Fruit fly (Drosophila melanogaster) whole organism, embryonic: ENCODE measurements around the gene CG43702.
A peak's percentile ranks its signal among the peaks of the same experiment; 100 is the strongest.

Experiments
- BEAF-32 ChIP-seq: fragments of 200-800 bp; sonication (Bioruptor generic); optimal IDR thresholded peaks from 3 replicates; lab custom pipeline; 2017; ENCODE audit warnings: missing biosample characterization, missing genetic modification characterization, mild to moderate bottlenecking, moderate library complexity, missing genetic modification reagents
- CG10431 ChIP-seq: fragments of 200-800 bp; sonication (Bioruptor generic); optimal IDR thresholded peaks from 3 replicates; lab custom pipeline; 2018; ENCODE audit warnings: missing biosample characterization, mild to moderate bottlenecking, missing genetic modification characterization
- CG10462 ChIP-seq: fragments of 200-800 bp; sonication (Bioruptor generic); optimal IDR thresholded peaks from 2 replicates; lab custom pipeline; 2016; ENCODE audit warnings: missing biosample characterization, missing genetic modification characterization
- CG13624 ChIP-seq: fragments of 200-800 bp; sonication (Bioruptor generic); optimal IDR thresholded peaks from 2 replicates; lab custom pipeline; 2016; ENCODE audit warnings: missing biosample characterization, missing genetic modification characterization
- CG14667 ChIP-seq: fragments of 200-800 bp; sonication (Bioruptor generic); IDR thresholded peaks from 2 replicates; pipeline ENCODE4 v1.3.6; 2022; ENCODE audit warnings: missing biosample characterization, missing genetic modification characterization
- CG15479 ChIP-seq: fragments of 200-800 bp; sonication (Bioruptor generic); optimal IDR thresholded peaks from 3 replicates; lab custom pipeline; 2019; ENCODE audit warnings: missing biosample characterization, mild to moderate bottlenecking, missing genetic modification characterization, moderate library complexity
- CG15514 ChIP-seq: fragments of 200-800 bp; sonication (Bioruptor generic); optimal IDR thresholded peaks from 3 replicates; lab custom pipeline; 2017; ENCODE audit warnings: missing biosample characterization, missing genetic modification characterization, mild to moderate bottlenecking, moderate library complexity, missing genetic modification reagents
- CG15601 ChIP-seq: fragments of 200-800 bp; sonication (Bioruptor generic); optimal IDR thresholded peaks from 3 replicates; lab custom pipeline; 2019; ENCODE audit warnings: missing biosample characterization, mild to moderate bottlenecking, missing genetic modification characterization, moderate library complexity
- CG17829 ChIP-seq: fragments of 200-800 bp; optimal IDR thresholded peaks from 2 replicates; lab custom pipeline; 2019; ENCODE audit warnings: missing biosample characterization, mild to moderate bottlenecking, missing genetic modification characterization, moderate library complexity
- CG2129 ChIP-seq: fragments of 200-800 bp; sonication (Bioruptor generic); IDR thresholded peaks from 2 replicates; pipeline ENCODE4 v1.3.6; 2022; ENCODE audit warnings: missing biosample characterization, missing genetic modification characterization; ENCODE audit not compliant: partially characterized antibody
- CG30020 ChIP-seq: fragments of 200-800 bp; optimal IDR thresholded peaks from 2 replicates; lab custom pipeline; 2019; ENCODE audit warnings: missing biosample characterization, mild to moderate bottlenecking, missing genetic modification characterization, moderate library complexity
- CG30403 ChIP-seq: fragments of 200-800 bp; sonication (Bioruptor generic); optimal IDR thresholded peaks from 3 replicates; lab custom pipeline; 2016; ENCODE audit warnings: missing biosample characterization, missing genetic modification characterization
- CG9817 ChIP-seq: fragments of 200-800 bp; sonication (Bioruptor generic); optimal IDR thresholded peaks from 2 replicates; lab custom pipeline; 2018; ENCODE audit warnings: missing biosample characterization, mild to moderate bottlenecking, missing genetic modification characterization, moderate library complexity
- CrebB ChIP-seq: fragments of 200-800 bp; sonication (Bioruptor generic); optimal IDR thresholded peaks from 3 replicates; lab custom pipeline; 2018; ENCODE audit warnings: missing biosample characterization, mild to moderate bottlenecking, missing genetic modification characterization
- D19A ChIP-seq: fragments of 200-800 bp; optimal IDR thresholded peaks from 3 replicates; lab custom pipeline; 2019; ENCODE audit warnings: missing biosample characterization, mild to moderate bottlenecking, missing genetic modification characterization, moderate library complexity
- Dad ChIP-seq: fragments of 200-800 bp; sonication (Bioruptor generic); optimal IDR thresholded peaks from 3 replicates; lab custom pipeline; 2016; ENCODE audit warnings: missing biosample characterization, missing genetic modification characterization
- HLH3B ChIP-seq: fragments of 200-800 bp; sonication (Bioruptor generic); IDR thresholded peaks from 2 replicates; pipeline ENCODE4 v1.3.6; 2022; ENCODE audit warnings: missing biosample characterization, missing genetic modification characterization
- Hsf ChIP-seq: fragments of 200-800 bp; sonication (Bioruptor generic); optimal IDR thresholded peaks from 3 replicates; lab custom pipeline; 2016; ENCODE audit warnings: missing biosample characterization, missing genetic modification characterization
- Max ChIP-seq: fragments of 200-800 bp; sonication (Bioruptor generic); optimal IDR thresholded peaks from 2 replicates; lab custom pipeline; 2016; ENCODE audit warnings: missing biosample characterization, mild to moderate bottlenecking, missing genetic modification characterization
- NC2β ChIP-seq: fragments of 200-800 bp; sonication (Bioruptor generic); optimal IDR thresholded peaks from 2 replicates; lab custom pipeline; 2016; ENCODE audit warnings: missing biosample characterization, missing genetic modification characterization
- Sin3A ChIP-seq: fragments of >200 bp; optimal IDR thresholded peaks from 2 replicates; lab custom pipeline; 2018
- Six4 ChIP-seq: fragments of 200-800 bp; sonication (Bioruptor generic); optimal IDR thresholded peaks from 2 replicates; lab custom pipeline; 2016; ENCODE audit warnings: missing biosample characterization, missing genetic modification characterization
- Ssrp ChIP-seq: fragments of 200-800 bp; sonication (Bioruptor generic); optimal IDR thresholded peaks from 2 replicates; lab custom pipeline; 2018; ENCODE audit warnings: missing biosample characterization, mild to moderate bottlenecking, missing genetic modification characterization, moderate library complexity
- Trl ChIP-seq, 3 experiments: fragments of >200 bp in 2 of 3; fragments of 200-800 bp in 1 of 3; sonication (Bioruptor generic) in 1 of 3; optimal IDR thresholded peaks; 2 replicates in 1 of 3; 3 replicates in 2 of 3; lab custom pipeline; 2016 to 2017; ENCODE audit warnings: missing biosample characterization in 1 of 3, missing genetic modification characterization in 1 of 3
- Xbp1 ChIP-seq: fragments of 200-800 bp; sonication (Bioruptor generic); optimal IDR thresholded peaks from 3 replicates; lab custom pipeline; 2016; ENCODE audit warnings: missing biosample characterization, mild to moderate bottlenecking, missing genetic modification characterization
- YL-1 ChIP-seq: fragments of 200-800 bp; sonication (Bioruptor generic); optimal IDR thresholded peaks from 3 replicates; lab custom pipeline; 2017; ENCODE audit warnings: missing biosample characterization, mild to moderate bottlenecking, missing genetic modification characterization
- aop ChIP-seq: fragments of 200-800 bp; sonication (Bioruptor generic); IDR thresholded peaks from 2 replicates; pipeline ENCODE4 v1.3.6; 2022; ENCODE audit warnings: missing biosample characterization, missing genetic modification characterization
- dpn ChIP-seq, 2 experiments: fragments of 200-800 bp; sonication (Bioruptor generic); optimal IDR thresholded peaks; 3 replicates each; lab custom pipeline; 2016; ENCODE audit warnings: missing biosample characterization in 2 of 2, missing genetic modification characterization in 2 of 2
- en ChIP-seq: fragments of 200-800 bp; sonication (Bioruptor generic); optimal IDR thresholded peaks from 2 replicates; lab custom pipeline; 2016; ENCODE audit warnings: missing biosample characterization, missing genetic modification characterization
- fd3F ChIP-seq: fragments of 200-800 bp; sonication (Bioruptor generic); optimal IDR thresholded peaks from 2 replicates; lab custom pipeline; 2018; ENCODE audit warnings: missing biosample characterization, mild to moderate bottlenecking, missing genetic modification characterization, moderate library complexity
- hb ChIP-seq: fragments of 200-800 bp; sonication (Bioruptor generic); IDR thresholded peaks from 3 replicates; pipeline ENCODE4 v1.3.6; 2022; ENCODE audit warnings: missing biosample characterization, missing genetic modification characterization; ENCODE audit not compliant: partially characterized antibody
- inv ChIP-seq: fragments of 200-800 bp; sonication (Bioruptor generic); IDR thresholded peaks from 2 replicates; pipeline ENCODE4 v1.3.6; 2022; ENCODE audit warnings: missing biosample characterization, missing genetic modification characterization; ENCODE audit not compliant: partially characterized antibody
- luna ChIP-seq: fragments of 200-800 bp; sonication (Bioruptor generic); optimal IDR thresholded peaks from 2 replicates; lab custom pipeline; 2016; ENCODE audit warnings: missing biosample characterization, missing genetic modification characterization
- mld ChIP-seq: fragments of 200-800 bp; sonication (Bioruptor generic); IDR thresholded peaks from 3 replicates; pipeline ENCODE4 v1.3.6; 2022; ENCODE audit warnings: missing biosample characterization, missing genetic modification characterization; ENCODE audit not compliant: partially characterized antibody
- nom ChIP-seq: fragments of 200-800 bp; sonication (Bioruptor generic); optimal IDR thresholded peaks from 2 replicates; lab custom pipeline; 2017; ENCODE audit warnings: missing biosample characterization, missing genetic modification characterization, mild to moderate bottlenecking, moderate library complexity, missing genetic modification reagents
- phol ChIP-seq: fragments of 200-800 bp; sonication (Bioruptor generic); optimal IDR thresholded peaks from 3 replicates; lab custom pipeline; 2018; ENCODE audit warnings: missing biosample characterization, mild to moderate bottlenecking, missing genetic modification characterization, moderate library complexity
- pita ChIP-seq: fragments of 200-800 bp; sonication (Bioruptor generic); optimal IDR thresholded peaks from 2 replicates; lab custom pipeline; 2017; ENCODE audit warnings: missing biosample characterization, mild to moderate bottlenecking, missing genetic modification characterization
- pnt ChIP-seq: fragments of 200-800 bp; sonication (Bioruptor generic); optimal IDR thresholded peaks from 3 replicates; lab custom pipeline; 2016; ENCODE audit warnings: missing biosample characterization, missing genetic modification characterization
- pzg ChIP-seq: fragments of 200-800 bp; sonication (Bioruptor generic); optimal IDR thresholded peaks from 3 replicates; lab custom pipeline; 2018; ENCODE audit warnings: missing biosample characterization, mild to moderate bottlenecking, missing genetic modification characterization, moderate library complexity
- rib ChIP-seq: fragments of 200-800 bp; sonication (Bioruptor generic); IDR thresholded peaks from 2 replicates; pipeline ENCODE4 v1.3.6; 2022; ENCODE audit warnings: missing biosample characterization, missing genetic modification characterization
- sc ChIP-seq, 3 experiments: fragments of >200 bp in 2 of 3; fragments of 200-800 bp in 1 of 3; sonication (Bioruptor generic) in 1 of 3; optimal IDR thresholded peaks; 2 replicates in 2 of 3; 3 replicates in 1 of 3; lab custom pipeline; 2017; ENCODE audit warnings: mild to moderate bottlenecking in 1 of 3, missing biosample characterization in 1 of 3, missing genetic modification characterization in 1 of 3, missing genetic modification reagents in 1 of 3
- tna ChIP-seq: fragments of 200-800 bp; sonication (Bioruptor generic); IDR thresholded peaks from 2 replicates; pipeline ENCODE4 v1.3.6; 2022; ENCODE audit warnings: missing biosample characterization, missing genetic modification characterization; ENCODE audit not compliant: partially characterized antibody
- toy ChIP-seq: fragments of 200-800 bp; sonication (Bioruptor generic); IDR thresholded peaks from 2 replicates; pipeline ENCODE4 v1.3.6; 2022; ENCODE audit warnings: missing biosample characterization, missing genetic modification characterization
- trh ChIP-seq: fragments of 200-800 bp; sonication (Bioruptor generic); optimal IDR thresholded peaks from 2 replicates; lab custom pipeline; 2016; ENCODE audit warnings: missing biosample characterization, missing genetic modification characterization
- unpg ChIP-seq: fragments of 200-800 bp; sonication (Bioruptor generic); optimal IDR thresholded peaks from 3 replicates; lab custom pipeline; 2018; ENCODE audit warnings: missing biosample characterization, mild to moderate bottlenecking, missing genetic modification characterization, moderate library complexity
- wdn ChIP-seq: fragments of 200-800 bp; sonication (Bioruptor generic); IDR thresholded peaks from 2 replicates; pipeline ENCODE4 v1.3.6; 2022; ENCODE audit warnings: missing biosample characterization, missing genetic modification characterization
- zen2 ChIP-seq: fragments of 200-800 bp; sonication (Bioruptor generic); IDR thresholded peaks from 3 replicates; pipeline ENCODE4 v1.3.6; 2022; ENCODE audit warnings: missing biosample characterization, missing genetic modification characterization; ENCODE audit not compliant: partially characterized antibody

The CG43702 gene

DNA sequence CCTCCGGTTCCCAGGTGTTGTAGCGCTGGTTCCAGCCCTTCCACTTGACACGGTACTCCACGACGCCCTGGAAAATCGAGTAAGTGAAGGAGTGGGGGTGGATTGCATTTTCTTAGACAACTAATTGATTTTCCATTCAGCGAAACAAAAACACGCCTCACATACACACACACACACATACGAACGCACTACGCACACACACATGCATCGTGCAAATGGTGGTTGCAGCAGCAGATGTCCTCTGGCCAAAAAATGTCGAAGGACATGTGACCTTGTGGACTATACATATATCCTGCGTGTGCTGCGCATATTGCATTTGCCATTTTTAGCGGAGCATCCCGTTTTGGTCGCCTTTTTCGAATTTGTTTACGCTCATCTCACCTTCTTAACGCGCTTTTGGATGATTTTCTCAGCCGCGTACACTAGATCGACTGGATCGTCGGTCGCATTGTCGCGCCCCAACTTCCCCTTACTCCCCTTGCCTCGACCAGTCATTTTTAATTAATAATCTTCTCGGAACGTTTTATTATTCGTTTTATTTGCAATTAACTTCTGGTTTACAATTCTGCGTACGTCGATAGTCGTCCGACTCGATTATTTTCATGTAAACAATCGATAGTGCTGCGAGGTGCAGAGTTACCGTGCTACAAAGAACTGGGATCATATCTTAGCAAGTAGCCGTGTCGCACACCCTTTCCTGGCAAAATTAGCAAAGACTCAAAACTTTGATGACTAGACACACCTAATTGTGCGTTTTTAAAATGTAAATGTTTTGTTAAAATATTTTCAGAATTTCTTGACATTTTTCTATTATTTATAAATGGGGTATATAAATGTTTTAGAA, 19.2 kb downstream of the CG43702 start, which contains the start of gene Pc (continued):
- TF ChIP-seq pita (GFP tag; lab: Kevin White, UChicago) = peak; percentile 87
- TF ChIP-seq zen2 (GFP tag; lab: Robert Waterston, UW) = peak; percentile 56; the same call in 2 of the 3 replicates
- 0 out of 2 replicates have a peak, but pooled peaks have one; percentile 37 for TF ChIP-seq rib (GFP tag; lab: Robert Waterston, UW)
- TF ChIP-seq luna (GFP tag; lab: Kevin White, UChicago) = no peak
- no peak for TF ChIP-seq fd3F (GFP tag; lab: Kevin White, UChicago)
- peak; percentile 10 for TF ChIP-seq Xbp1
- peak; percentile 38 for TF ChIP-seq NC2β
- TF ChIP-seq CG30020 (tag; lab: Kevin White, UChicago) = peak; percentile 82
- no peak for TF ChIP-seq unpg (GFP tag; lab: Kevin White, UChicago)
- peak; percentile 98 for TF ChIP-seq pzg
- no peak for TF ChIP-seq CG10431 (GFP tag; lab: Kevin White, UChicago)
- peak; percentile 60 for TF ChIP-seq CG2129 (GFP tag; lab: Robert Waterston, UW)
- TF ChIP-seq CG9817 (tag; lab: Kevin White, UChicago) = peak; percentile 23
- peak; percentile 18 for TF ChIP-seq D19A
- no peak for TF ChIP-seq sc (optimal IDR thresholded peaks at IDR 0.05; lab: Kevin White, UChicago)
- TF ChIP-seq sc (GFP tag; optimal IDR thresholded peaks at IDR 0.05; lab: Kevin White, UChicago) = no peak
- no peak for TF ChIP-seq nom (GFP tag; lab: Kevin White, UChicago)
- TF ChIP-seq dpn (GFP tag; optimal IDR thresholded peaks at IDR 0.05; lab: Kevin White, UChicago) = peak; percentile 11 to 16
- no peak for TF ChIP-seq CrebB (tag; lab: Kevin White, UChicago)
- peak; percentile 65 for TF ChIP-seq Sin3A (lab: Kevin White, UChicago)
- peak; percentile 65; the same call in 1 of the 3 replicates for TF ChIP-seq mld (GFP tag; lab: Robert Waterston, UW)
- TF ChIP-seq phol = peak; percentile 47
- TF ChIP-seq CG10462 (GFP tag; lab: Kevin White, UChicago) = no peak
- TF ChIP-seq en (GFP tag; lab: Kevin White, UChicago) = no peak
- no peak for TF ChIP-seq Six4 (GFP tag; lab: Kevin White, UChicago)
- TF ChIP-seq Max (GFP tag; lab: Kevin White, UChicago) = peak; percentile 30
- TF ChIP-seq wdn = peak; percentile 26; the same call in 1 of the 2 replicates
- peak; percentile 63 for TF ChIP-seq CG13624 (GFP tag; lab: Kevin White, UChicago)
- peak; percentile 82; the same call in 2 of the 3 replicates for TF ChIP-seq hb (GFP tag; lab: Robert Waterston, UW)
- no peak for TF ChIP-seq aop (GFP tag; lab: Robert Waterston, UW)
- TF ChIP-seq HLH3B (GFP tag; lab: Robert Waterston, UW) = no peak
- TF ChIP-seq CG14667 (GFP tag; lab: Robert Waterston, UW) = no peak
- peak; percentile 92 for TF ChIP-seq BEAF-32 (GFP tag; lab: Kevin White, UChicago)
- TF ChIP-seq YL-1 (GFP tag; lab: Kevin White, UChicago) = peak; percentile 67
- TF ChIP-seq Trl (optimal IDR thresholded peaks at IDR 0.05; lab: Kevin White, UChicago) = no peak
- TF ChIP-seq Trl (GFP tag; optimal IDR thresholded peaks at IDR 0.05; lab: Kevin White, UChicago) = peak; percentile 13
- no peak for TF ChIP-seq CG30403 (GFP tag; lab: Kevin White, UChicago)
- peak; percentile 48 for TF ChIP-seq CG17829 (tag; lab: Kevin White, UChicago)
- TF ChIP-seq toy (GFP tag; lab: Robert Waterston, UW) = no peak
- TF ChIP-seq CG15601 (tag; lab: Kevin White, UChicago) = peak; percentile 32
- TF ChIP-seq CG15479 (GFP tag; lab: Kevin White, UChicago) = peak; percentile 24
- TF ChIP-seq pnt (GFP tag; lab: Kevin White, UChicago) = no peak
- peak; percentile 13 for TF ChIP-seq Ssrp (tag; lab: Kevin White, UChicago)
- peak; percentile 83 for TF ChIP-seq inv (GFP tag; lab: Robert Waterston, UW)
- TF ChIP-seq Dad = peak; percentile 1
- no peak for TF ChIP-seq Hsf (GFP tag; lab: Kevin White, UChicago)
- TF ChIP-seq tna (GFP tag; lab: Robert Waterston, UW) = peak; percentile 69
- no peak for TF ChIP-seq trh (GFP tag; lab: Kevin White, UChicago)
- TF ChIP-seq CG15514 = peak; percentile 91
